Fruit fly (Drosophila melanogaster) whole organism, pupa: ENCODE results near the gene CG43401.

Experiments
- CG14655 ChIP-seq: fragments of 200-800 bp; sonication (Bioruptor generic); optimal IDR thresholded peaks from 3 replicates; lab custom pipeline; 2017; ENCODE audit warnings: mild to moderate bottlenecking, missing biosample characterization, missing genetic modification reagents, missing genetic modification characterization
- CG8301 ChIP-seq: fragments of 200-800 bp; sonication (Bioruptor generic); optimal IDR thresholded peaks from 2 replicates; lab custom pipeline; 2018; ENCODE audit warnings: missing biosample characterization, mild to moderate bottlenecking, missing genetic modification characterization
- D1 ChIP-seq: fragments of 200-800 bp; sonication (Bioruptor generic); optimal IDR thresholded peaks from 2 replicates; lab custom pipeline; 2018; ENCODE audit warnings: missing biosample characterization, mild to moderate bottlenecking, missing genetic modification characterization, moderate library complexity

DNA sequence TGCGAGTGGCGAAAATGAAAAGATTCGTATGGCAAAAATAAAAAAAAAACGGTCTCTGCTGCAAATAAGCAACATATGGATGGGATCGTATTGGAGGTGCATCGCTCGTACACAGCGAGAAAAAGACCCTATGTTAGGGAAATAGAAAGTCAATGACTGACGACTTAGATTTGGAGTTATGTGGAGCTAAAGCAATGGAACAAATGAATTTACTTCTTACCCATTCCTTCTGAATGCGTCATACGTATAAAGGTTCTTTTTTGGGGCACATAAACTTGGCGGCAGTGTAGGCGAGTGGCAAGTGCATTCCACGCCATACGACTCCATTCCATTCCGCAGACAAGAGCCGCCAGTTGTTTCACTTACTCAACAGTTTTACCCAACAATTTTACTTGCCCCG lies 42.5 kb downstream of the CG43401 start:
- TF ChIP-seq CG8301 (tag; lab: Kevin White, UChicago): peak; percentile 56
- no peak for TF ChIP-seq D1
- peak; percentile 60 for TF ChIP-seq CG14655 (GFP tag; lab: Kevin White, UChicago)
